Fruit fly (Drosophila melanogaster) whole organism, adult: ENCODE data around the gene Coq6.

Experiments used
- CG14711 ChIP-seq: fragments of 200-800 bp; sonication (Bioruptor generic); optimal IDR thresholded peaks from 2 replicates; lab custom pipeline; 2018; ENCODE audit warnings: missing biosample characterization, mild to moderate bottlenecking, missing genetic modification characterization, moderate library complexity
- CG33017 ChIP-seq: fragments of 200-800 bp; sonication (Bioruptor generic); optimal IDR thresholded peaks from 2 replicates; lab custom pipeline; 2018; ENCODE audit warnings: missing biosample characterization, mild to moderate bottlenecking, missing genetic modification characterization, moderate library complexity
- Clk ChIP-seq: fragments of 200-800 bp; sonication (Bioruptor generic); optimal IDR thresholded peaks from 2 replicates; lab custom pipeline; 2017; ENCODE audit warnings: missing biosample characterization, missing genetic modification characterization
- cnc ChIP-seq, 2 experiments: fragments of >200 bp; optimal IDR thresholded peaks; 2 replicates each; lab custom pipeline; 2017
- kay ChIP-seq: fragments of 200-800 bp; sonication (Bioruptor generic); peaks from one replicate; lab custom pipeline; 2016; ENCODE audit warnings: missing biosample characterization, missing genetic modification characterization, borderline replicate concordance
- ovo ChIP-seq: fragments of 200-800 bp; sonication (Bioruptor generic); optimal IDR thresholded peaks from 2 replicates; lab custom pipeline; 2016; ENCODE audit warnings: missing biosample characterization, missing genetic modification characterization
- pad ChIP-seq: fragments of 200-800 bp; sonication (Bioruptor generic); optimal IDR thresholded peaks from 3 replicates; lab custom pipeline; 2017; ENCODE audit warnings: missing biosample characterization, missing genetic modification characterization, mild to moderate bottlenecking, moderate library complexity, missing genetic modification reagents

DNA sequence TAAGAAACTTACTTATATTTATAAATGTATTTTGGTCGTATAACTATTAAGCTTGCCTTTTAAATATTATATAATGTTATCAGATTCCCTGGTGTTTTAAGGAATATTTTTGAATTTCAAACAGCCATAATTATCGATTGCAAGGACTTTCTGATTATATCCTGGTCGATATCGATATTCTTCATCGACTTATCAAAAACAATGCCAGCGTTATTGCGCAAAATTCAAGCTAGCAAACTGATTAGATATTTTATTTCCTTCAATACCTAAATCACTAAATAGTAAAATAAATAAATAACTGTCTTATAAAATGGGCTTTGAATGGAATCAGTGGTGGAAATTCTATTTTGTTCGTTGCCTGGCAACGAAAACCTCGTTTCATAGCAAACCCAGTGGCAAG is 14.6 kb downstream of the Coq6 start, which contains the start of gene CG14020:
- TF ChIP-seq ovo (GFP tag; lab: Kevin White, UChicago): no peak
- TF ChIP-seq pad (GFP tag; lab: Kevin White, UChicago): no peak
- no peak for TF ChIP-seq CG14711 (tag; lab: Kevin White, UChicago)
- no peak for TF ChIP-seq cnc (optimal IDR thresholded peaks at IDR 0.05; lab: Kevin White, UChicago)
- TF ChIP-seq kay (GFP tag; lab: Kevin White, UChicago): no peak
- TF ChIP-seq CG33017 (tag; lab: Kevin White, UChicago): no peak
- no peak for TF ChIP-seq Clk
